Worm (Caenorhabditis elegans): ENCODE data around the gene cpg-2.
A peak's percentile ranks its signal among the peaks of the same experiment; 100 is the strongest.

The cpg-2 gene

DNA sequence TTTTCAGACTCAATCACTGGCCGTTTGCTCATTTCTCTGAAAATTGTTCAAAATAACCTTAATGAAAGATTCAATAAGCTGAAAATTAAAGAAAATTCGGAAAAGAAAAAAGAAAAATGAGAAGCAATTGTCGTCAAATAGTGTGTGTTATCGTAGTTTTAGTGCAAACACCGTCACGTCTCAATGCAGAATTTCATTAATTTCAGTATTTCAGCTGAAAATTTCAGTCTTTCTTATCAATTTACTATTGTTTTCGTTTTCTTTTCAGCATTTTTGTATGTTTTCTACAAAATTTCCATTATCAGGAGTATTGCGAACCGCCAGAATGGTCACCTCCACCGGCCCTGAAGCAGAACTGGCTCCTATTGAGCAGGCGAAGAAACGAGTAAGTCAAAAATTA is 19.1 kb upstream of the cpg-2 start, which contains the start of the genes B0280.9 and rpia-1 (continued):
- TF ChIP-seq F57A8.1 (GFP tag; optimal IDR thresholded peaks at IDR 0.05), result no peak
- no peak for TF ChIP-seq akir-1 (GFP tag; optimal IDR thresholded peaks at IDR 0.05)
- TF ChIP-seq T26A5.8 (tag; optimal IDR thresholded peaks at IDR 0.05), result no peak
- peak; percentile 41 for TF ChIP-seq snpc-1.3 (tag; optimal IDR thresholded peaks at IDR 0.05; ENCODE audit: insufficient read depth)
- no peak for TF ChIP-seq nhr-80 (tag; optimal IDR thresholded peaks at IDR 0.05)
- TF ChIP-seq F49E8.2 (tag; optimal IDR thresholded peaks at IDR 0.05; ENCODE audit: insufficient read depth), result no peak

DNA sequence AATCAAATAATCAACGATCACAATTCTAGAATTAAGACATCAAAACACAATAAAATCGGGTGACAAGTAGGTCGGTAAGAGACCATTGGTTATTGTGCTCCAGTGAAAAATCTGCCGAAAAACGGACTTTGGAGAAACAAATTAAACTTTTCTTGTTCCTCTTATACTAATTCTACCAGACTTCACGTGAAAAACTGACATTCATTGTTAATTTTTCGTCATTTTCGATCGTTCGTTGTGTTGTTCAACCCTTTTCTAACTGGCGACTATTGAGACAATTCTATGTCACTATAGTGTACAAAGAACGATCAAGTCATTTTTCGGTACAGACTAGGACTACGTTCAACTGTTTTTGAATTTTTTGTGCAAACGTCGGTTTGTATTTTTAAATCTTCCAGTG is 16.7 kb upstream of the cpg-2 start:
- TF ChIP-seq lin-40 (tag; optimal IDR thresholded peaks at IDR 0.05) (peak; percentile 29), ets-4 (GFP tag; optimal IDR thresholded peaks at IDR 0.05) (no peak), rpc-1 (optimal IDR thresholded peaks at IDR 0.05) (no peak), rpc-1 (tag; optimal IDR thresholded peaks at IDR 0.05) (no peak), rec-8 (tag; optimal IDR thresholded peaks at IDR 0.05) (no peak), hsf-1 (GFP tag; IDR thresholded peaks at IDR 0.05) (0 out of 2 replicates have a peak, but pooled peaks have one; percentile 37), Y53G8AR.9 (GFP tag; conservative IDR thresholded peaks at IDR 0.05) (0 out of 2 replicates have a peak, but pooled peaks have one; percentile 13), atf-7 (tag; optimal IDR thresholded peaks at IDR 0.05) (peak; percentile 5), him-1 (tag; optimal IDR thresholded peaks at IDR 0.05) (peak; percentile 51), repo-1 (tag; optimal IDR thresholded peaks at IDR 0.05) (peak; percentile 16), chd-7 (tag; optimal IDR thresholded peaks at IDR 0.05) (peak; percentile 15), nhr-80 (tag; optimal IDR thresholded peaks at IDR 0.05) (peak; percentile 25), let-607 (tag; optimal IDR thresholded peaks at IDR 0.05) (peak in 1 of 2 experiments; percentile 35)

DNA sequence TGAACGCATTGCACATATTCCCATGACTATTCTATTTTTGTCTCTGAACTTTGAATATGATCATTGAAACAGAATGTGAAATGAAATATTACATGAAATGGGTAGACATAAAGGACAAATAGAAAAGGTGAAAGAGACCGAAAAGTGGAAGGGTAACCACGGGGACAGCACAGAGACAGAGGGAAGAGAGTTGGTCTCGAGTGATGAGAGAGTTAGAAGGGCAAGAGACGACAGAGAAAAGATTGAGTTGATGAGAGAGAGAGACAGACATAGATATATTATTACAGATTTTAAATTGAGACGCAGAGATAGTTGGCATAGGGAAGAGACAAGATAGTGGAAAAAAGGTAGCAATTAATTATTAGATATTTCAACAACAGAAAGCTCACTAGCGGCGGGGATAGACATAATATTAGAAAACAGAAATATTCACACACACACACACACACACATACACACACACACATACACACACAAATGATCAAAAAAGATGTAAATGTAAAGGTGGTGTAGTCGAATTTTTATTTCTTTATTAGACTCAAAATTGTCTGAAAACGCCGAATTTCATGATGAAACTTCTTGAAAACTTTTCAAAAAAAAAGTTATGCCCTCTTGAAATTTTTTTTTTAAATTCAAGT is 12.9 kb upstream of the cpg-2 start:
- TF ChIP-seq lin-40 (tag; optimal IDR thresholded peaks at IDR 0.05), result peak; percentile 46
- TF ChIP-seq lin-54 (GFP tag; optimal IDR thresholded peaks at IDR 0.05), result peak; percentile 35
- peak; percentile 21 for TF ChIP-seq tbp1 (GFP tag; optimal IDR thresholded peaks at IDR 0.05)
- TF ChIP-seq nhr-80 (tag; optimal IDR thresholded peaks at IDR 0.05), result peak; percentile 69
- no peak for TF ChIP-seq let-526 (GFP tag; IDR thresholded peaks at IDR 0.05)
- peak; percentile 21 for TF ChIP-seq repo-1 (tag; optimal IDR thresholded peaks at IDR 0.05)
- no peak for TF ChIP-seq snpc-4 (GFP tag; optimal IDR thresholded peaks at IDR 0.05)
- TF ChIP-seq snpc-4 (tag; optimal IDR thresholded peaks at IDR 0.05), result peak in 1 of 4 experiments; percentile 14
- TF ChIP-seq attf-5 (GFP tag; optimal IDR thresholded peaks at IDR 0.05), result peak; percentile 71
- TF ChIP-seq C06A6.2 (GFP tag; conservative IDR thresholded peaks at IDR 0.05), result no peak
- peak; percentile 79 for TF ChIP-seq hmg-1.2 (GFP tag; IDR thresholded peaks at IDR 0.05)
- TF ChIP-seq cebp-1 (GFP tag; IDR thresholded peaks at IDR 0.05), result no peak
- TF ChIP-seq cebp-1 (tag; optimal IDR thresholded peaks at IDR 0.05), result peak; percentile 72
- TF ChIP-seq ZK185.1 (tag; optimal IDR thresholded peaks at IDR 0.05; ENCODE audit: poor library complexity, severe bottlenecking), result peak; percentile 21
- TF ChIP-seq ztf-3 (GFP tag; optimal IDR thresholded peaks at IDR 0.05), result no peak
- no peak for TF ChIP-seq rpc-1 (optimal IDR thresholded peaks at IDR 0.05)
- no peak for TF ChIP-seq rpc-1 (tag; optimal IDR thresholded peaks at IDR 0.05)
- TF ChIP-seq die-1 (tag; optimal IDR thresholded peaks at IDR 0.05), result no peak
- no peak for TF ChIP-seq tlf-1 (GFP tag; optimal IDR thresholded peaks at IDR 0.05)
- TF ChIP-seq mcd-1 (GFP tag; IDR thresholded peaks at IDR 0.05), result peak; percentile 33; the same call in 1 of the 2 replicates
